Fruit fly (Drosophila melanogaster): ENCODE measurements around the gene syd.

The syd gene

dm6 chr3L:7942403-7942952 lies 6.6 kb upstream of the syd start:
- no peak for TF ChIP-seq CG8478 (optimal IDR thresholded peaks at IDR 0.05)
- no peak for TF ChIP-seq CTCF (optimal IDR thresholded peaks at IDR 0.05)

- TF ChIP-seq CG8478 (optimal IDR thresholded peaks at IDR 0.05) (no peak), CTCF (optimal IDR thresholded peaks at IDR 0.05) (peak; percentile 51 to 68)
Observed at dm6 chr3L:7941514-7941913, 5.6 kb upstream of the syd start.

- no peak for TF ChIP-seq CG8478 (optimal IDR thresholded peaks at IDR 0.05)
Observed at dm6 chr3L:7940558-7941238, 4.8 kb upstream of the syd start.

dm6 chr3L:7938638-7939037 lies 2.7 kb upstream of the syd start:
- TF ChIP-seq CTCF (optimal IDR thresholded peaks at IDR 0.05), result no peak
- TF ChIP-seq CG8478 (optimal IDR thresholded peaks at IDR 0.05), result no peak

- TF ChIP-seq CTCF (optimal IDR thresholded peaks at IDR 0.05), result no peak
- no peak for TF ChIP-seq CG8478 (optimal IDR thresholded peaks at IDR 0.05)
Observed at dm6 chr3L:7935409-7935932, 449 bp downstream of the syd start.

dm6 chr3L:7934857-7935256 lies 1.1 kb downstream of the syd start:
- TF ChIP-seq CG8478 (optimal IDR thresholded peaks at IDR 0.05) (no peak), CTCF (optimal IDR thresholded peaks at IDR 0.05) (no peak)

- TF ChIP-seq CTCF (optimal IDR thresholded peaks at IDR 0.05) (no peak), CG8478 (optimal IDR thresholded peaks at IDR 0.05) (no peak)
Observed at dm6 chr3L:7934200-7934599, 1.7 kb downstream of the syd start.

dm6 chr3L:7915808-7916619 lies 19.9 kb downstream of the syd start:
- TF ChIP-seq CTCF (optimal IDR thresholded peaks at IDR 0.05) (no peak), CG8478 (optimal IDR thresholded peaks at IDR 0.05) (no peak)

dm6 chr3L:7914969-7915596 lies 20.8 kb downstream of the syd start, which contains the start of gene Tmem43:
TSS of gene Tmem43 (minus strand) at chr3L:7915120.
- TF ChIP-seq CG8478 (optimal IDR thresholded peaks at IDR 0.05), result no peak
- no peak for TF ChIP-seq CTCF (optimal IDR thresholded peaks at IDR 0.05)

dm6 chr3L:7911765-7912556 lies 24.0 kb downstream of the syd start, which contains the start of the genes pbl and CG8281:
TSS of gene pbl (minus strand) at chr3L:7911954.
TSS of gene CG8281 (plus strand) at chr3L:7912463.
- TF ChIP-seq CTCF (optimal IDR thresholded peaks at IDR 0.05), result peak in 1 of 2 experiments; percentile 4
- TF ChIP-seq CG8478 (optimal IDR thresholded peaks at IDR 0.05), result no peak

dm6 chr3L:7910916-7911467 lies 24.9 kb downstream of the syd start:
- TF ChIP-seq CG8478 (optimal IDR thresholded peaks at IDR 0.05) (no peak), CTCF (optimal IDR thresholded peaks at IDR 0.05) (no peak)

- TF ChIP-seq CTCF (optimal IDR thresholded peaks at IDR 0.05), result no peak
- TF ChIP-seq CG8478 (optimal IDR thresholded peaks at IDR 0.05), result no peak
Observed at dm6 chr3L:7909695-7910463, 26.0 kb downstream of the syd start.

dm6 chr3L:7904560-7904959 lies 31.4 kb downstream of the syd start:
- TF ChIP-seq CG8478 (optimal IDR thresholded peaks at IDR 0.05) (no peak), CTCF (optimal IDR thresholded peaks at IDR 0.05) (no peak)
